Worm (Caenorhabditis elegans) whole organism, midembryonic: ENCODE measurements around the gene tbc-9.

Source experiments
- flt-1 ChIP-seq: fragments of 200-800 bp; sonication (Bioruptor generic); IDR thresholded peaks from 2 replicates; pipeline ENCODE4 v1.3.6; 2022; ENCODE audit warnings: missing genetic modification characterization, missing compliant biosample characterization
- tab-1 ChIP-seq: fragments of 200-800 bp; sonication (Bioruptor generic); IDR thresholded peaks from 2 replicates; pipeline ENCODE4 v1.3.6; 2022; ENCODE audit warnings: missing genetic modification characterization, missing compliant biosample characterization
- ztf-23 ChIP-seq: fragments of 200-800 bp; sonication (Bioruptor generic); IDR thresholded peaks from 2 replicates; pipeline ENCODE4 v1.3.6; 2022; ENCODE audit warnings: missing genetic modification reagents, missing genetic modification characterization, missing compliant biosample characterization

DNA sequence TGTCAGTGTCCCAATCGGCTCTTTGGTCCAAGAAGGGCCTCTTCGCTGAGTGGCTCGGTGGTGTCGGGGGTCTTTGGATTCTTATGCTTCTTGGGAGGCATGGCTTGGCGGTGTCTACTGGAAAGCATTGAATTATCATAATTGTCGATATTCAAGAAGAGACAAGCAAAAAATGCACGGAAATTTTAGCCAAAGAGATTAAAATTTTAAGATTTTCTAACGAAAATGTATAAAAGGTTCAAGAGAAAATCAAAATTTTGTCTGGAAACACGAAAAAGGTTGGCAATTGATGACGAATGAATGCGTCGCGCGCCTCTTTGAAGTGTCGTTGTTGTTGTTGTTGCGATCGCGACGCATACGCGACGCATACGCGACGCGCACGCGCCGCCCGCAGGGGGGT lies 41.8 kb downstream of the tbc-9 start, which contains the start of gene Y38H8A.12:
- no peak for TF ChIP-seq tab-1 (GFP tag; lab: Robert Waterston, UW)
- no peak for TF ChIP-seq flt-1 (GFP tag; lab: Robert Waterston, UW)
- TF ChIP-seq ztf-23 = no peak
